Fruit fly (Drosophila melanogaster) whole organism, embryonic: ENCODE measurements around the gene RpS25.

Experiments used
- ATbp ChIP-seq: fragments of 200-800 bp; sonication (Bioruptor generic); optimal IDR thresholded peaks from 2 replicates; lab custom pipeline; 2017; ENCODE audit warnings: missing biosample characterization, mild to moderate bottlenecking, missing genetic modification characterization, missing genetic modification reagents
- Aef1 ChIP-seq: fragments of 200-800 bp; sonication (Bioruptor generic); IDR thresholded peaks from 3 replicates; pipeline ENCODE4 v1.3.6; 2022; ENCODE audit warnings: missing biosample characterization, missing genetic modification characterization
- CG10267 ChIP-seq: fragments of 200-800 bp; sonication (Bioruptor generic); optimal IDR thresholded peaks from 2 replicates; lab custom pipeline; 2018; ENCODE audit warnings: missing biosample characterization, mild to moderate bottlenecking, missing genetic modification characterization, moderate library complexity
- CG10959 ChIP-seq: fragments of 200-800 bp; sonication (Bioruptor generic); IDR thresholded peaks from 2 replicates; pipeline ENCODE4 v1.3.6; 2022; ENCODE audit warnings: missing biosample characterization, missing genetic modification characterization
- CG10979 ChIP-seq: fragments of 200-800 bp; sonication (Bioruptor generic); optimal IDR thresholded peaks from 2 replicates; lab custom pipeline; 2018; ENCODE audit warnings: missing biosample characterization, mild to moderate bottlenecking, missing genetic modification characterization, moderate library complexity
- CG11504 ChIP-seq: fragments of 200-800 bp; sonication (Bioruptor generic); optimal IDR thresholded peaks from 3 replicates; lab custom pipeline; 2019; ENCODE audit warnings: missing biosample characterization, mild to moderate bottlenecking, missing genetic modification characterization, moderate library complexity
- CG11695 ChIP-seq: fragments of 200-800 bp; sonication (Bioruptor generic); IDR thresholded peaks from 3 replicates; pipeline ENCODE4 v1.3.6; 2022; ENCODE audit warnings: missing biosample characterization, missing genetic modification characterization
- CG13287 ChIP-seq: fragments of 200-800 bp; sonication (Bioruptor generic); IDR thresholded peaks from 2 replicates; pipeline ENCODE4 v1.3.6; 2022; ENCODE audit warnings: missing biosample characterization, missing genetic modification characterization; ENCODE audit not compliant: partially characterized antibody
- CG13296 ChIP-seq: fragments of 200-800 bp; sonication (Bioruptor generic); optimal IDR thresholded peaks from 3 replicates; lab custom pipeline; 2018; ENCODE audit warnings: missing biosample characterization, mild to moderate bottlenecking, missing genetic modification characterization
- CG16813 ChIP-seq: fragments of 200-800 bp; sonication (Bioruptor generic); IDR thresholded peaks from 3 replicates; pipeline ENCODE4 v1.3.6; 2022; ENCODE audit warnings: missing biosample characterization, missing genetic modification characterization; ENCODE audit not compliant: partially characterized antibody
- CG17328 ChIP-seq: fragments of 200-800 bp; sonication (Bioruptor generic); IDR thresholded peaks from 2 replicates; pipeline ENCODE4 v1.3.6; 2022; ENCODE audit warnings: missing biosample characterization, missing genetic modification characterization
- CG1792 ChIP-seq: fragments of 200-800 bp; sonication (Bioruptor generic); optimal IDR thresholded peaks from 2 replicates; lab custom pipeline; 2016; ENCODE audit warnings: missing biosample characterization, missing genetic modification characterization
- CG1832 ChIP-seq: fragments of 200-800 bp; sonication (Bioruptor generic); optimal IDR thresholded peaks from 2 replicates; lab custom pipeline; 2017; ENCODE audit warnings: missing biosample characterization, mild to moderate bottlenecking, missing genetic modification characterization, inconsistent platforms
- CG18599 ChIP-seq: fragments of 200-800 bp; sonication (Bioruptor generic); optimal IDR thresholded peaks from 3 replicates; lab custom pipeline; 2017; ENCODE audit warnings: missing biosample characterization, missing genetic modification characterization, mild to moderate bottlenecking, moderate library complexity, missing genetic modification reagents
- CG30020 ChIP-seq: fragments of 200-800 bp; optimal IDR thresholded peaks from 2 replicates; lab custom pipeline; 2019; ENCODE audit warnings: missing biosample characterization, mild to moderate bottlenecking, missing genetic modification characterization, moderate library complexity
- CG34376 ChIP-seq: fragments of 200-800 bp; sonication (Bioruptor generic); optimal IDR thresholded peaks from 2 replicates; lab custom pipeline; 2018; ENCODE audit warnings: missing biosample characterization, mild to moderate bottlenecking, missing genetic modification characterization
- CG42726 ChIP-seq: fragments of 200-800 bp; sonication (Bioruptor generic); IDR thresholded peaks from 2 replicates; pipeline ENCODE4 v1.3.6; 2022; ENCODE audit warnings: missing biosample characterization, missing genetic modification characterization; ENCODE audit not compliant: partially characterized antibody
- CG4360 ChIP-seq: fragments of 200-800 bp; sonication (Bioruptor generic); IDR thresholded peaks from 2 replicates; pipeline ENCODE4 v1.3.6; 2022; ENCODE audit warnings: missing biosample characterization, missing genetic modification characterization
- CG4707 ChIP-seq: fragments of 200-800 bp; sonication (Bioruptor generic); optimal IDR thresholded peaks from 2 replicates; lab custom pipeline; 2018; ENCODE audit warnings: missing biosample characterization, mild to moderate bottlenecking, missing genetic modification characterization, moderate library complexity
- CG4854 ChIP-seq: fragments of 200-800 bp; sonication (Bioruptor generic); optimal IDR thresholded peaks from 2 replicates; lab custom pipeline; 2016; ENCODE audit warnings: missing biosample characterization, missing genetic modification characterization, inconsistent platforms
- CG6175 ChIP-seq: fragments of 200-800 bp; sonication (Bioruptor generic); IDR thresholded peaks from 3 replicates; pipeline ENCODE4 v1.3.6; 2022; ENCODE audit warnings: missing biosample characterization, missing genetic modification characterization
- CG9215 ChIP-seq: fragments of 200-800 bp; sonication (Bioruptor generic); IDR thresholded peaks from 2 replicates; pipeline ENCODE4 v1.3.6; 2022; ENCODE audit warnings: missing biosample characterization, missing genetic modification characterization
- CG9797 ChIP-seq: fragments of 200-800 bp; sonication (Bioruptor generic); optimal IDR thresholded peaks from 3 replicates; lab custom pipeline; 2018; ENCODE audit warnings: missing biosample characterization, mild to moderate bottlenecking, missing genetic modification characterization
- CHES-1-like ChIP-seq: fragments of 200-800 bp; sonication (Bioruptor generic); optimal IDR thresholded peaks from 2 replicates; lab custom pipeline; 2016; ENCODE audit warnings: missing biosample characterization, missing genetic modification characterization
- Deaf1 ChIP-seq: fragments of 200-800 bp; optimal IDR thresholded peaks from 3 replicates; lab custom pipeline; 2019; ENCODE audit warnings: missing biosample characterization, mild to moderate bottlenecking, missing genetic modification characterization, moderate library complexity
- Ets65A ChIP-seq: fragments of 200-800 bp; sonication (Bioruptor generic); peaks from one replicate; lab custom pipeline; 2016; ENCODE audit warnings: missing biosample characterization, missing genetic modification characterization
- GATAe ChIP-seq: fragments of 200-800 bp; sonication (Bioruptor generic); conservative IDR thresholded peaks from 2 replicates; pipeline ENCODE4 v1.3.6; 2022; ENCODE audit warnings: missing biosample characterization, missing genetic modification characterization
- H15 ChIP-seq: fragments of 200-800 bp; sonication (Bioruptor generic); IDR thresholded peaks from 3 replicates; pipeline ENCODE4 v1.3.6; 2022; ENCODE audit warnings: missing biosample characterization, missing genetic modification characterization
- HLH3B ChIP-seq: fragments of 200-800 bp; sonication (Bioruptor generic); IDR thresholded peaks from 2 replicates; pipeline ENCODE4 v1.3.6; 2022; ENCODE audit warnings: missing biosample characterization, missing genetic modification characterization
- Hr78 ChIP-seq, 2 experiments: fragments of 200-800 bp in 1 of 2; fragments of >200 bp in 1 of 2; sonication (Bioruptor generic) in 1 of 2; optimal IDR thresholded peaks; 2 replicates each; lab custom pipeline; 2017 to 2019; ENCODE audit warnings: missing biosample characterization in 2 of 2, missing genetic modification characterization in 2 of 2, mild to moderate bottlenecking in 1 of 2, moderate library complexity in 1 of 2
- Hsf ChIP-seq: fragments of 200-800 bp; sonication (Bioruptor generic); optimal IDR thresholded peaks from 3 replicates; lab custom pipeline; 2016; ENCODE audit warnings: missing biosample characterization, missing genetic modification characterization
- MBD-R2 ChIP-seq: fragments of 200-800 bp; sonication (Bioruptor generic); IDR thresholded peaks from 2 replicates; pipeline ENCODE4 v1.3.6; 2022; ENCODE audit warnings: missing biosample characterization, missing genetic modification characterization
- NC2β ChIP-seq: fragments of 200-800 bp; sonication (Bioruptor generic); optimal IDR thresholded peaks from 2 replicates; lab custom pipeline; 2016; ENCODE audit warnings: missing biosample characterization, missing genetic modification characterization
- Ssrp ChIP-seq: fragments of 200-800 bp; sonication (Bioruptor generic); optimal IDR thresholded peaks from 2 replicates; lab custom pipeline; 2018; ENCODE audit warnings: missing biosample characterization, mild to moderate bottlenecking, missing genetic modification characterization, moderate library complexity
- amos ChIP-seq: fragments of 200-800 bp; sonication (Bioruptor generic); IDR thresholded peaks from 2 replicates; pipeline ENCODE4 v1.3.6; 2022; ENCODE audit warnings: missing biosample characterization, missing genetic modification characterization; ENCODE audit not compliant: partially characterized antibody
- da ChIP-seq: fragments of 200-800 bp; sonication (Bioruptor generic); optimal IDR thresholded peaks from 2 replicates; lab custom pipeline; 2016; ENCODE audit warnings: missing biosample characterization, missing genetic modification characterization
- en ChIP-seq: fragments of 200-800 bp; sonication (Bioruptor generic); optimal IDR thresholded peaks from 2 replicates; lab custom pipeline; 2016; ENCODE audit warnings: missing biosample characterization, missing genetic modification characterization
- ewg ChIP-seq: fragments of 200-800 bp; sonication (Bioruptor generic); optimal IDR thresholded peaks from 3 replicates; lab custom pipeline; 2017; ENCODE audit warnings: mild to moderate bottlenecking, missing biosample characterization, missing genetic modification reagents, missing genetic modification characterization
- ftz-f1 ChIP-seq: fragments of 200-800 bp; sonication (Bioruptor generic); optimal IDR thresholded peaks from 2 replicates; lab custom pipeline; 2016; ENCODE audit warnings: missing biosample characterization, missing genetic modification characterization
- grau ChIP-seq: fragments of 200-800 bp; optimal IDR thresholded peaks from 3 replicates; lab custom pipeline; 2019; ENCODE audit warnings: missing biosample characterization, mild to moderate bottlenecking, missing genetic modification characterization, moderate library complexity
- hbn ChIP-seq: fragments of 200-800 bp; sonication (Bioruptor generic); IDR thresholded peaks from 2 replicates; pipeline ENCODE4 v1.3.6; 2022; ENCODE audit warnings: missing biosample characterization, missing genetic modification characterization; ENCODE audit not compliant: partially characterized antibody
- jigr1 ChIP-seq: fragments of 200-800 bp; sonication (Bioruptor generic); IDR thresholded peaks from 3 replicates; pipeline ENCODE4 v1.3.6; 2022; ENCODE audit warnings: missing biosample characterization, missing genetic modification characterization
- kni ChIP-seq: fragments of 200-800 bp; sonication (Bioruptor generic); optimal IDR thresholded peaks from 3 replicates; lab custom pipeline; 2017; ENCODE audit warnings: mild to moderate bottlenecking, missing biosample characterization, missing genetic modification reagents, missing genetic modification characterization
- luna ChIP-seq: fragments of 200-800 bp; sonication (Bioruptor generic); optimal IDR thresholded peaks from 2 replicates; lab custom pipeline; 2016; ENCODE audit warnings: missing biosample characterization, missing genetic modification characterization
- pfk ChIP-seq: fragments of 200-800 bp; sonication (Bioruptor generic); optimal IDR thresholded peaks from 2 replicates; lab custom pipeline; 2018; ENCODE audit warnings: missing biosample characterization, mild to moderate bottlenecking, missing genetic modification characterization, moderate library complexity
- prd ChIP-seq, 3 experiments: fragments of >200 bp in 2 of 3; fragments of 200-800 bp in 1 of 3; sonication (Bioruptor generic) in 1 of 3; optimal IDR thresholded peaks in 2 of 3; IDR thresholded peaks in 1 of 3; 2 replicates in 2 of 3; 3 replicates in 1 of 3; pipeline versions ENCODE4 v1.3.6 to Lab custom; 2017 to 2022; ENCODE audit warnings: missing biosample characterization in 1 of 3, missing genetic modification characterization in 1 of 3
- repo ChIP-seq: fragments of 200-800 bp; sonication (Bioruptor generic); optimal IDR thresholded peaks from 2 replicates; lab custom pipeline; 2016; ENCODE audit warnings: missing biosample characterization, missing genetic modification characterization
- sisA ChIP-seq: fragments of 200-800 bp; sonication (Bioruptor generic); IDR thresholded peaks from 2 replicates; pipeline ENCODE4 v1.3.6; 2022; ENCODE audit warnings: missing biosample characterization, missing genetic modification characterization
- sna ChIP-seq: fragments of 200-800 bp; sonication (Bioruptor generic); IDR thresholded peaks from 2 replicates; pipeline ENCODE4 v1.3.6; 2022; ENCODE audit warnings: missing biosample characterization, missing genetic modification characterization; ENCODE audit not compliant: partially characterized antibody
- trh ChIP-seq: fragments of 200-800 bp; sonication (Bioruptor generic); optimal IDR thresholded peaks from 2 replicates; lab custom pipeline; 2016; ENCODE audit warnings: missing biosample characterization, missing genetic modification characterization

Gene RpS25

DNA sequence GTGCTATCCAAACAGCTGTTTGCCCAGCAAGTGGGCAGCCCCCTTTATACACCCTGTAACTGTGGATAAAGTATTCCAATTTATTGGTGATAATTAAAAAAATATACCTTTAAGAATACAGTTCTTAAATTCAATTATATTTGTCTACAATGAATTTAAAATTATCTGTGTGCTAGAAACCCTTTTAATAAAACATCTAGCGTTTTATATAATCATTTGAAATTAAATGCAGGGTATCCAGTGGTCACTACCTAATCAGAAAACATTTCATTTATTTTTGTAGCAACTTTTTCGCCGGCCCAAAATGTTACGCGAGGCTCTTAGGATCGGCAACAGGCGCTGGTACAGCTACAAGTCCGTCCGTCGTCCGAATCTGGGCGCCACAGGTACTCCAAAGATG is 10.4 kb upstream of the RpS25 start, which contains the start of gene CG17726 (continued):
- no peak for TF ChIP-seq CG1832 (GFP tag; lab: Kevin White, UChicago)
- TF ChIP-seq grau (tag; lab: Kevin White, UChicago), result peak; percentile 97
- TF ChIP-seq ftz-f1 (GFP tag; lab: Kevin White, UChicago), result peak; percentile 44
- TF ChIP-seq CG13296 (GFP tag; lab: Kevin White, UChicago), result peak; percentile 96
- TF ChIP-seq CG11504 (tag; lab: Kevin White, UChicago), result peak; percentile 95
- peak; percentile 96 for TF ChIP-seq CG10959 (GFP tag; lab: Robert Waterston, UW)
- peak; percentile 88 for TF ChIP-seq jigr1
- TF ChIP-seq CG10979 (tag; lab: Kevin White, UChicago), result peak; percentile 97
- TF ChIP-seq CG4854, result peak; percentile 90
- TF ChIP-seq CG6175, result peak; percentile 87
- TF ChIP-seq CG17328 (GFP tag; lab: Robert Waterston, UW), result peak; percentile 99
- TF ChIP-seq CG1792 (GFP tag; lab: Kevin White, UChicago), result peak; percentile 62
- peak; percentile 99 for TF ChIP-seq MBD-R2
- peak; percentile 27 for TF ChIP-seq luna (GFP tag; lab: Kevin White, UChicago)
- peak; percentile 76 for TF ChIP-seq NC2β (GFP tag; lab: Kevin White, UChicago)
- peak; percentile 97 for TF ChIP-seq sisA (GFP tag; lab: Robert Waterston, UW)
- no peak for TF ChIP-seq CG16813 (GFP tag; lab: Robert Waterston, UW)
- peak; percentile 91 for TF ChIP-seq Ets65A (GFP tag; lab: Kevin White, UChicago)
- TF ChIP-seq CG9215 (GFP tag; lab: Robert Waterston, UW), result peak; percentile 90
- TF ChIP-seq H15 (GFP tag; lab: Robert Waterston, UW), result peak; percentile 97
- peak; percentile 88 for TF ChIP-seq da (GFP tag; lab: Kevin White, UChicago)
- peak; percentile 98 for TF ChIP-seq CG11695 (GFP tag; lab: Robert Waterston, UW)
- TF ChIP-seq kni (GFP tag; lab: Kevin White, UChicago), result peak; percentile 76
- no peak for TF ChIP-seq hbn (GFP tag; lab: Robert Waterston, UW)
- TF ChIP-seq trh, result peak; percentile 91
- no peak for TF ChIP-seq amos (GFP tag; lab: Robert Waterston, UW)
- peak; percentile 97 for TF ChIP-seq Hsf (GFP tag; lab: Kevin White, UChicago)
- peak; percentile 94 for TF ChIP-seq CG10267
- TF ChIP-seq CG18599 (GFP tag; lab: Kevin White, UChicago), result no peak
- peak; percentile 99 for TF ChIP-seq HLH3B (GFP tag; lab: Robert Waterston, UW)
- TF ChIP-seq en (GFP tag; lab: Kevin White, UChicago), result peak; percentile 68
- peak; percentile 82 for TF ChIP-seq CG4360
- no peak for TF ChIP-seq pfk (GFP tag; lab: Kevin White, UChicago)
- TF ChIP-seq CHES-1-like (GFP tag; lab: Kevin White, UChicago), result peak; percentile 84
- TF ChIP-seq repo (GFP tag; lab: Kevin White, UChicago), result peak; percentile 76
- peak; percentile 85 for TF ChIP-seq Deaf1 (tag; lab: Kevin White, UChicago)
- TF ChIP-seq ATbp (GFP tag; lab: Kevin White, UChicago), result peak; percentile 95
- TF ChIP-seq CG42726, result no peak
- peak; percentile 97 for TF ChIP-seq Aef1 (GFP tag; lab: Robert Waterston, UW)
- TF ChIP-seq CG9797 (GFP tag; lab: Kevin White, UChicago), result peak; percentile 12
- TF ChIP-seq CG30020, result peak; percentile 87
- peak; percentile 92 for TF ChIP-seq CG4707
- no peak for TF ChIP-seq prd (optimal IDR thresholded peaks at IDR 0.05; lab: Kevin White, UChicago)
- TF ChIP-seq prd (GFP tag; IDR thresholded peaks at IDR 0.05; lab: Robert Waterston, UW), result peak; percentile 99
- TF ChIP-seq CG13287, result peak; percentile 56; the same call in 1 of the 2 replicates
- peak; percentile 92 for TF ChIP-seq CG34376 (GFP tag; lab: Kevin White, UChicago)
- no peak for TF ChIP-seq Hr78 (GFP tag; optimal IDR thresholded peaks at IDR 0.05; lab: Kevin White, UChicago)
- TF ChIP-seq GATAe (GFP tag; lab: Robert Waterston, UW), result peak; percentile 88
- TF ChIP-seq Ssrp, result peak; percentile 97
- TF ChIP-seq ewg (GFP tag; lab: Kevin White, UChicago), result peak; percentile 93
- TF ChIP-seq sna (GFP tag; lab: Robert Waterston, UW), result no peak
